Worm (Caenorhabditis elegans) whole organism, young adult: ENCODE results near the gene nars-2.

Source experiments
- B0019.2 ChIP-seq: fragments of 200-800 bp; sonication (Bioruptor generic); conservative IDR thresholded peaks from 2 replicates; pipeline ENCODE4 v1.3.6; 2022; ENCODE audit warnings: missing genetic modification reagents, missing genetic modification characterization, missing compliant biosample characterization
- B0336.3 ChIP-seq: fragments of 200-800 bp; sonication (Bioruptor generic); IDR thresholded peaks from 2 replicates; pipeline ENCODE4 v1.3.6; 2022; ENCODE audit warnings: missing genetic modification characterization, missing compliant biosample characterization
- D2030.7 ChIP-seq: fragments of 200-800 bp; sonication (Bioruptor generic); IDR thresholded peaks from 2 replicates; pipeline ENCODE4 v1.3.6; 2022; ENCODE audit warnings: missing genetic modification reagents, missing genetic modification characterization, missing compliant biosample characterization
- F22D6.2 ChIP-seq: sonication (generic microtip); optimal IDR thresholded peaks from 2 replicates; lab custom pipeline; 2016; ENCODE audit warnings: mild to moderate bottlenecking, missing genetic modification characterization, missing compliant biosample characterization
- F23B12.7 ChIP-seq: sonication (generic microtip); optimal IDR thresholded peaks from 2 replicates; lab custom pipeline; 2017; ENCODE audit warnings: missing genetic modification characterization, mild to moderate bottlenecking, missing compliant biosample characterization, antibody characterized with exemption, moderate library complexity; ENCODE audit not compliant: insufficient read depth
- F33H1.4 ChIP-seq: fragments of 200-800 bp; sonication (Bioruptor generic); IDR thresholded peaks from 2 replicates; pipeline ENCODE4 v1.3.6; 2022; ENCODE audit warnings: missing genetic modification reagents, missing genetic modification characterization, missing compliant biosample characterization
- F37B4.10 ChIP-seq: fragments of 200-800 bp; sonication (Bioruptor generic); IDR thresholded peaks from 2 replicates; pipeline ENCODE4 v1.3.6; 2022; ENCODE audit warnings: missing genetic modification characterization, missing compliant biosample characterization
- F49E8.2 ChIP-seq: sonication (generic microtip); optimal IDR thresholded peaks from 3 replicates; lab custom pipeline; 2017; ENCODE audit warnings: missing genetic modification characterization, mild to moderate bottlenecking, missing compliant biosample characterization, antibody characterized with exemption, moderate library complexity; ENCODE audit not compliant: insufficient read depth
- F55B11.4 ChIP-seq: sonication (generic microtip); optimal IDR thresholded peaks from 2 replicates; lab custom pipeline; 2016; ENCODE audit warnings: missing compliant biosample characterization, missing genetic modification characterization, borderline replicate concordance; ENCODE audit not compliant: insufficient read depth
- K11D2.4 ChIP-seq: fragments of 200-800 bp; sonication (Bioruptor generic); IDR thresholded peaks from 2 replicates; pipeline ENCODE4 v1.3.6; 2022; ENCODE audit warnings: missing genetic modification reagents, missing genetic modification characterization, missing compliant biosample characterization
- K12H6.12 ChIP-seq: fragments of 200-800 bp; sonication (Bioruptor generic); optimal IDR thresholded peaks from 2 replicates; lab custom pipeline; 2018; ENCODE audit warnings: mild to moderate bottlenecking, missing genetic modification characterization, missing compliant biosample characterization
- T07F8.4 ChIP-seq: sonication (generic microtip); optimal IDR thresholded peaks from 2 replicates; lab custom pipeline; 2016; ENCODE audit warnings: mild to moderate bottlenecking, missing genetic modification characterization, moderate library complexity, missing compliant biosample characterization
- Y53G8AR.9 ChIP-seq: fragments of 200-800 bp; sonication (Bioruptor generic); conservative IDR thresholded peaks from 2 replicates; pipeline ENCODE4 v1.3.6; 2022; ENCODE audit warnings: missing genetic modification reagents, missing genetic modification characterization, missing compliant biosample characterization
- Y95B8A.8 ChIP-seq: fragments of 200-800 bp; sonication (Bioruptor generic); IDR thresholded peaks from 2 replicates; pipeline ENCODE4 v1.3.6; 2022; ENCODE audit warnings: missing genetic modification reagents, missing genetic modification characterization, missing compliant biosample characterization
- akir-1 ChIP-seq: fragments of 200-800 bp; sonication (Bioruptor generic); optimal IDR thresholded peaks from 2 replicates; lab custom pipeline; 2018; ENCODE audit warnings: mild to moderate bottlenecking, missing genetic modification characterization, moderate library complexity, missing compliant biosample characterization
- atf-7 ChIP-seq: sonication (generic microtip); optimal IDR thresholded peaks from 2 replicates; lab custom pipeline; 2017; ENCODE audit warnings: mild to moderate bottlenecking, missing genetic modification characterization, missing compliant biosample characterization
- athp-1 ChIP-seq: sonication (generic microtip); optimal IDR thresholded peaks from 2 replicates; lab custom pipeline; 2017; ENCODE audit warnings: mild to moderate bottlenecking, missing genetic modification characterization, missing compliant biosample characterization
- attf-5 ChIP-seq: fragments of 200-800 bp; sonication (Bioruptor generic); optimal IDR thresholded peaks from 2 replicates; lab custom pipeline; 2018; ENCODE audit warnings: mild to moderate bottlenecking, missing genetic modification characterization, missing compliant biosample characterization
- bed-1 ChIP-seq: fragments of 200-800 bp; sonication (Bioruptor generic); IDR thresholded peaks from 2 replicates; pipeline ENCODE4 v1.3.6; 2022; ENCODE audit warnings: missing genetic modification reagents, missing genetic modification characterization, missing compliant biosample characterization
- ccch-3 ChIP-seq: fragments of 200-800 bp; sonication (Bioruptor generic); optimal IDR thresholded peaks from 2 replicates; lab custom pipeline; 2018; ENCODE audit warnings: mild to moderate bottlenecking, missing genetic modification characterization, missing compliant biosample characterization
- ceh-27 ChIP-seq: fragments of 200-800 bp; sonication (Bioruptor generic); optimal IDR thresholded peaks from 2 replicates; lab custom pipeline; 2018; ENCODE audit warnings: mild to moderate bottlenecking, missing genetic modification characterization, moderate library complexity, missing compliant biosample characterization
- dpff-1 ChIP-seq: sonication (generic microtip); optimal IDR thresholded peaks from 2 replicates; lab custom pipeline; 2017; ENCODE audit warnings: mild to moderate bottlenecking, missing genetic modification characterization, missing compliant biosample characterization
- dpl-1 ChIP-seq: fragments of 150-350 bp; optimal IDR thresholded peaks from 2 replicates; lab custom pipeline; 2014; ENCODE audit warnings: missing biosample characterization, missing genetic modification reagents, missing genetic modification characterization
- egl-44 ChIP-seq: fragments of 200-800 bp; sonication (Bioruptor generic); IDR thresholded peaks from 2 replicates; pipeline ENCODE4 v1.3.6; 2022; ENCODE audit warnings: missing genetic modification reagents, missing genetic modification characterization, missing compliant biosample characterization
- hsf-1 ChIP-seq: fragments of 200-800 bp; sonication (Bioruptor generic); IDR thresholded peaks from 2 replicates; pipeline ENCODE4 v1.3.6; 2022; ENCODE audit warnings: missing genetic modification reagents, missing genetic modification characterization, missing compliant biosample characterization
- let-607 ChIP-seq, 2 experiments: fragments of 200-800 bp in 1 of 2; sonication (Bioruptor generic) in 1 of 2; sonication (generic microtip) in 1 of 2; optimal IDR thresholded peaks; 2 replicates each; lab custom pipeline; 2016 to 2018; ENCODE audit warnings: mild to moderate bottlenecking in 2 of 2, missing compliant biosample characterization in 2 of 2, missing genetic modification characterization in 2 of 2, moderate library complexity in 2 of 2, missing genotype in 1 of 2
- lin-26 ChIP-seq: fragments of 200-800 bp; sonication (Bioruptor generic); IDR thresholded peaks from 2 replicates; pipeline ENCODE4 v1.3.6; 2022; ENCODE audit warnings: missing genetic modification reagents, missing genetic modification characterization, missing compliant biosample characterization
- lin-54 ChIP-seq: fragments of 200-800 bp; sonication (Bioruptor generic); optimal IDR thresholded peaks from 2 replicates; lab custom pipeline; 2018; ENCODE audit warnings: mild to moderate bottlenecking, missing genetic modification characterization, missing compliant biosample characterization
- lsl-1 ChIP-seq: fragments of 200-800 bp; sonication (Bioruptor generic); optimal IDR thresholded peaks from 2 replicates; lab custom pipeline; 2018; ENCODE audit warnings: mild to moderate bottlenecking, missing genetic modification characterization, moderate library complexity, missing compliant biosample characterization
- madf-8 ChIP-seq: fragments of 200-800 bp; sonication (Bioruptor generic); conservative IDR thresholded peaks from 2 replicates; pipeline ENCODE4 v1.3.6; 2022; ENCODE audit warnings: missing genetic modification reagents, missing genetic modification characterization, missing compliant biosample characterization
- nfya-1 ChIP-seq: sonication (generic microtip); optimal IDR thresholded peaks from 2 replicates; lab custom pipeline; 2017; ENCODE audit warnings: antibody characterized with exemption, missing compliant biosample characterization, missing genetic modification characterization, borderline replicate concordance; ENCODE audit not compliant: insufficient read depth
- nhr-179 ChIP-seq: sonication (generic microtip); optimal IDR thresholded peaks from 2 replicates; lab custom pipeline; 2016; ENCODE audit warnings: mild to moderate bottlenecking, missing genetic modification characterization, missing compliant biosample characterization
- nhr-80 ChIP-seq: sonication (generic microtip); optimal IDR thresholded peaks from 2 replicates; lab custom pipeline; 2016; ENCODE audit warnings: missing genetic modification characterization, missing compliant biosample characterization
- pha-4 ChIP-seq: fragments of 150-350 bp; sonication (generic microtip); optimal IDR thresholded peaks from 2 replicates; lab custom pipeline; 2014; ENCODE audit warnings: missing biosample characterization, missing genetic modification reagents, missing genetic modification characterization
- rec-8 ChIP-seq, 2 experiments: sonication (generic microtip); optimal IDR thresholded peaks; 2 replicates each; lab custom pipeline; 2016; ENCODE audit warnings: mild to moderate bottlenecking in 2 of 2, missing genetic modification characterization in 2 of 2, missing genetic modification reagents in 2 of 2, missing genotype in 2 of 2, missing biosample characterization in 1 of 2, missing compliant biosample characterization in 1 of 2, moderate library complexity in 1 of 2
- snpc-1.1 ChIP-seq: sonication (generic microtip); optimal IDR thresholded peaks from 2 replicates; lab custom pipeline; 2017; ENCODE audit warnings: missing genetic modification characterization, mild to moderate bottlenecking, missing compliant biosample characterization, antibody characterized with exemption, moderate library complexity, missing genotype, missing genetic modification reagents; ENCODE audit not compliant: insufficient read depth
- tbx-9 ChIP-seq: sonication (generic microtip); optimal IDR thresholded peaks from 2 replicates; lab custom pipeline; 2016; ENCODE audit warnings: borderline replicate concordance, missing genetic modification characterization, inconsistent platforms, missing compliant biosample characterization
- unc-130 ChIP-seq: sonication (generic microtip); optimal IDR thresholded peaks from 2 replicates; lab custom pipeline; 2016; ENCODE audit warnings: missing genetic modification reagents, missing genetic modification characterization, missing compliant biosample characterization
- zfh-2 ChIP-seq: fragments of 200-800 bp; sonication (Bioruptor generic); conservative IDR thresholded peaks from 2 replicates; pipeline ENCODE4 v1.3.6; 2022; ENCODE audit warnings: missing genetic modification reagents, missing genetic modification characterization, missing compliant biosample characterization
- ztf-28 ChIP-seq: fragments of 200-800 bp; sonication (Bioruptor generic); IDR thresholded peaks from 2 replicates; pipeline ENCODE4 v1.3.6; 2022; ENCODE audit warnings: missing genetic modification reagents, missing genetic modification characterization, missing compliant biosample characterization
- ztf-6 ChIP-seq: fragments of 200-800 bp; sonication (Bioruptor generic); IDR thresholded peaks from 2 replicates; pipeline ENCODE4 v1.3.6; 2022; ENCODE audit warnings: missing genetic modification reagents, missing genetic modification characterization, missing compliant biosample characterization

nars-2 gene

DNA sequence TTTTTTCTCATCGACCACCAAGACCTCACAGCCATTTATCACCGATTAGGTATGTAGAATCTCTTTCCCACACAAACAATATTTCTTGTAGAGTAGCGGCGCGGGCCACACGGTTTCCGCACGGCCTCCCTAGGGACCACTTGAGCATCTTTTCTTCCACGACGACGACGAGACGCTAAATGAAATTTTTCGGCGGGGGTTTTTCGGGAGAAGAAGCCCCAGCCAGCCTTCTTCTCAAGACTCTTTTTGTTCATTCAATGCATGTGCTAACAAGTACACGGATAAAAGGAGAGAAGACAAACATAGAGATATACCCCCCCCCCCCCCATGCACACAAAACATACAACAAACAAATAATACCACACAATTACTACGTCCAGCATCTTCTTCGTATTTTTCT, 41.5 kb downstream of the nars-2 start:
- TF ChIP-seq ceh-27 (no peak), tbx-9 (tag; lab: Kevin White, UChicago) (no peak), lsl-1 (GFP tag; lab: Kevin White, UChicago) (no peak), egl-44 (no peak), rec-8 (tag; optimal IDR thresholded peaks at IDR 0.05; lab: Kevin White, UChicago) (no peak), Y95B8A.8 (GFP tag; lab: Robert Waterston, UW) (no peak), T07F8.4 (tag; lab: Kevin White, UChicago) (no peak), lin-54 (no peak), unc-130 (GFP tag; lab: Kevin White, UChicago) (no peak), F22D6.2 (no peak), zfh-2 (no peak), K12H6.12 (no peak), Y53G8AR.9 (GFP tag; lab: Robert Waterston, UW) (no peak), lin-26 (GFP tag; lab: Robert Waterston, UW) (no peak), madf-8 (GFP tag; lab: Robert Waterston, UW) (no peak), hsf-1 (GFP tag; lab: Robert Waterston, UW) (no peak), let-607 (tag; optimal IDR thresholded peaks at IDR 0.05; lab: Kevin White, UChicago) (no peak)

DNA sequence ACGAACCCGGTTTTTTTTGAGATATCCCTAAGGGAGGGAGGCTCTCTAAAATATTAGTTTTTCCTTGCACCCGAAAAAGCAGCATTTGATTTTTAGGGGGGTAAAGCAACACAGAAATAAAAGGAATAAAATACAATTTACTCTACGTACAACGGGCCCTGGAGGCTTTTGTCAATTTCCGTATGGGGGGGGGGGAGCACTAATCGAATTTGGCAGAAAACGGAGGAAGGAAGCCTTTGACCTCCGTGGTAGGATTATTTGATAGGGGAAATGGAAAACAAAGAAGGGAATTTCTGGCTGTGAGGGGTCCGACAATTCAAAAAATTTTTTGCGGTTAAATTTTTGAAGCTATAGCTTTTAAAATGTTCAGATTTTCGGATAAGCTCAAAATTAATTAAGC, 42.6 kb downstream of the nars-2 start:
- no peak for TF ChIP-seq F49E8.2 (tag; lab: Kevin White, UChicago)
- no peak for TF ChIP-seq D2030.7 (GFP tag; lab: Robert Waterston, UW)
- TF ChIP-seq K11D2.4 (GFP tag; lab: Robert Waterston, UW) = no peak
- no peak for TF ChIP-seq B0336.3 (GFP tag; lab: Robert Waterston, UW)
- no peak for TF ChIP-seq ccch-3 (GFP tag; lab: Kevin White, UChicago)
- TF ChIP-seq nhr-80 (tag; lab: Kevin White, UChicago) = no peak
- no peak for TF ChIP-seq nfya-1 (tag; lab: Kevin White, UChicago)
- no peak for TF ChIP-seq F33H1.4 (GFP tag; lab: Robert Waterston, UW)
- no peak for TF ChIP-seq Y95B8A.8 (GFP tag; lab: Robert Waterston, UW)
- TF ChIP-seq hsf-1 (GFP tag; lab: Robert Waterston, UW) = no peak
- no peak for TF ChIP-seq atf-7 (tag; lab: Kevin White, UChicago)
- no peak for TF ChIP-seq pha-4
- no peak for TF ChIP-seq ztf-6 (GFP tag; lab: Robert Waterston, UW)
- TF ChIP-seq bed-1 = no peak
- no peak for TF ChIP-seq athp-1
- TF ChIP-seq snpc-1.1 (tag; lab: Kevin White, UChicago) = no peak
- no peak for TF ChIP-seq dpff-1
- no peak for TF ChIP-seq F55B11.4 (tag; lab: Kevin White, UChicago)
- TF ChIP-seq attf-5 (GFP tag; lab: Kevin White, UChicago) = no peak

DNA sequence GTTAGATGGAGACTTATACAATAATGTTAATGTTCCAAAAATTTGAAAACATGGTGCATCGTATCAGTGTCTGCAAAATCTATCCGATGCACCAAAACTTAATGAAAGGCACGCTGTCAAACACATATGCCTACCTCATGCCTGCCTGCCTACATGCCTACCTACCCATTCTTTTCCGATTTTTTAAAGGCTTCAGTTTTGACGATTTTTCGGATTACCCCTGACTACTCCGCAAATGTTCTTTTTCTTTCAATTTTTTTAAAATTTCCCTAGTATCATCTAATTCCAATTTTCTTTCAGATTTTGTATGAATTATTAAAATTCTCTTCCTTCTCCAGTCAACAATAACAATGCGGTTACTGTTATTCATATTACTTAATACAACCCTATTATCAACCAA, 44.0 kb downstream of the nars-2 start, which contains the start of gene plr-1:
Gene plr-1, plus strand, starts transcription at position 301 of the 400 bp plus-strand sequence.
- TF ChIP-seq F23B12.7 (tag; lab: Kevin White, UChicago) (no peak), egl-44 (no peak), K12H6.12 (no peak), F37B4.10 (GFP tag; lab: Robert Waterston, UW) (no peak), hsf-1 (GFP tag; lab: Robert Waterston, UW) (no peak), B0019.2 (GFP tag; lab: Robert Waterston, UW) (no peak), akir-1 (GFP tag; lab: Kevin White, UChicago) (no peak), nhr-179 (no peak), D2030.7 (GFP tag; lab: Robert Waterston, UW) (no peak), ztf-28 (GFP tag; lab: Robert Waterston, UW) (no peak), dpl-1 (GFP tag; lab: Kevin White, UChicago) (no peak), Y95B8A.8 (GFP tag; lab: Robert Waterston, UW) (no peak), zfh-2 (no peak)
- TF ChIP-seq, all 124 proteins: peak for 0
